Fruit fly (Drosophila melanogaster): Measurements from ENCODE around the gene eIF2D.

Gene eIF2D

dm6 chr3R:29112398-29113150, 39.0 kb downstream of the eIF2D start, which contains the start of the genes alpha-Man-Ib and Pdhb (continued):
- TF ChIP-seq Poxn (GFP tag; IDR thresholded peaks at IDR 0.05) (no peak), nerfin-1 (tag; optimal IDR thresholded peaks at IDR 0.05) (peak; percentile 84), CG16813 (GFP tag; IDR thresholded peaks at IDR 0.05; ENCODE audit: partially characterized antibody) (0 out of 3 replicates have a peak, but pooled peaks have one; percentile 18), CG5953 (GFP tag; IDR thresholded peaks at IDR 0.05) (0 out of 2 replicates have a peak, but pooled peaks have one; percentile 5), Drgx (GFP tag; IDR thresholded peaks at IDR 0.05) (peak; percentile 45; the same call in 1 of the 2 replicates), CG9797 (GFP tag; optimal IDR thresholded peaks at IDR 0.05) (peak; percentile 88), Max (GFP tag; optimal IDR thresholded peaks at IDR 0.05) (peak; percentile 57), CG8281 (tag; optimal IDR thresholded peaks at IDR 0.05) (no peak), zfh2 (GFP tag; optimal IDR thresholded peaks at IDR 0.05) (peak; percentile 80), CG31441 (GFP tag; IDR thresholded peaks at IDR 0.05) (no peak; the same call in 1 of the 2 replicates), klu (GFP tag; IDR thresholded peaks at IDR 0.05) (peak; percentile 76), Lhr (GFP tag; optimal IDR thresholded peaks at IDR 0.05) (no peak), CG8478 (optimal IDR thresholded peaks at IDR 0.05) (no peak), CG4854 (GFP tag; optimal IDR thresholded peaks at IDR 0.05) (no peak), disco-r (GFP tag; optimal IDR thresholded peaks at IDR 0.05) (no peak), HLHmδ (GFP tag; optimal IDR thresholded peaks at IDR 0.05) (no peak), ERR (GFP tag; optimal IDR thresholded peaks at IDR 0.05) (no peak), CG14050 (GFP tag; IDR thresholded peaks at IDR 0.05) (peak; percentile 62; the same call in 2 of the 3 replicates), MESR4 (GFP tag; optimal IDR thresholded peaks at IDR 0.05) (peak; percentile 4), CG18262 (tag; optimal IDR thresholded peaks at IDR 0.05) (peak; percentile 76), CG13296 (GFP tag; optimal IDR thresholded peaks at IDR 0.05) (peak; percentile 50), CG30403 (GFP tag; optimal IDR thresholded peaks at IDR 0.05) (peak; percentile 89), cato (GFP tag; optimal IDR thresholded peaks at IDR 0.05; ENCODE audit: borderline replicate concordance) (peak; percentile 60), CG1603 (tag; optimal IDR thresholded peaks at IDR 0.05) (peak; percentile 56), unc-4 (GFP tag; IDR thresholded peaks at IDR 0.05; ENCODE audit: partially characterized antibody) (0 out of 2 replicates have a peak, but pooled peaks have one; percentile 38), CG12104 (GFP tag; optimal IDR thresholded peaks at IDR 0.05) (peak; percentile 72), crol (GFP tag; IDR thresholded peaks at IDR 0.05) (no peak), jumu (GFP tag; optimal IDR thresholded peaks at IDR 0.05) (peak; percentile 6), pho (GFP tag; optimal IDR thresholded peaks at IDR 0.05) (peak; percentile 58), pb (GFP tag; optimal IDR thresholded peaks at IDR 0.05) (no peak), zfh1 (GFP tag; IDR thresholded peaks at IDR 0.05) (peak; percentile 53; the same call in 2 of the 3 replicates), Dll (GFP tag; IDR thresholded peaks at IDR 0.05; ENCODE audit: partially characterized antibody) (peak; percentile 57; the same call in 2 of the 4 replicates), Atf6 (GFP tag; IDR thresholded peaks at IDR 0.05) (peak; percentile 57; the same call in 1 of the 2 replicates), tin (GFP tag; optimal IDR thresholded peaks at IDR 0.05) (peak; percentile 85), CG1024 (GFP tag; IDR thresholded peaks at IDR 0.05) (peak; percentile 48; the same call in 1 of the 2 replicates), knrl (GFP tag; IDR thresholded peaks at IDR 0.05; ENCODE audit: partially characterized antibody) (peak; percentile 66; the same call in 1 of the 3 replicates), CG2889 (GFP tag; IDR thresholded peaks at IDR 0.05) (peak; percentile 58; the same call in 2 of the 3 replicates), Hmx (GFP tag; optimal IDR thresholded peaks at IDR 0.05) (no peak), stwl (tag; optimal IDR thresholded peaks at IDR 0.05) (peak; percentile 63), CG7786 (GFP tag; optimal IDR thresholded peaks at IDR 0.05) (no peak), CG15073 (GFP tag; optimal IDR thresholded peaks at IDR 0.05) (peak; percentile 29), ranshi (GFP tag; IDR thresholded peaks at IDR 0.05) (peak; percentile 85), Sin3A (optimal IDR thresholded peaks at IDR 0.05) (peak; percentile 45), Fer3 (tag; optimal IDR thresholded peaks at IDR 0.05) (peak; percentile 78), Fer1 (GFP tag; optimal IDR thresholded peaks at IDR 0.05) (peak; percentile 63), Atf-2 (GFP tag; optimal IDR thresholded peaks at IDR 0.05) (no peak), CG17186 (GFP tag; optimal IDR thresholded peaks at IDR 0.05) (peak; percentile 44), pzg (GFP tag; optimal IDR thresholded peaks at IDR 0.05) (peak; percentile 88), CG4328 (GFP tag; optimal IDR thresholded peaks at IDR 0.05) (peak; percentile 71)

All from whole organism, embryonic.